Worm (Caenorhabditis elegans) whole organism, L2 larva: ENCODE results near the gene srw-41.

Source experiments
- F13H6.1 ChIP-seq: sonication (generic microtip); optimal IDR thresholded peaks from 2 replicates; lab custom pipeline; 2016; ENCODE audit warnings: missing genetic modification characterization, missing compliant biosample characterization
- R02D3.7 ChIP-seq: fragments of 150-350 bp; optimal IDR thresholded peaks from 2 replicates; lab custom pipeline; 2014; ENCODE audit warnings: missing biosample characterization, missing genetic modification characterization
- Y55F3AM.14 ChIP-seq: fragments of 200-800 bp; sonication (Bioruptor generic); optimal IDR thresholded peaks from 2 replicates; lab custom pipeline; 2018; ENCODE audit warnings: mild to moderate bottlenecking, missing genetic modification characterization, missing compliant biosample characterization
- ZK546.5 ChIP-seq: sonication (generic microtip); optimal IDR thresholded peaks from 2 replicates; lab custom pipeline; 2017; ENCODE audit warnings: missing biosample characterization, missing genetic modification characterization
- alr-1 ChIP-seq: fragments of 150-350 bp; optimal IDR thresholded peaks from 2 replicates; lab custom pipeline; 2014; ENCODE audit warnings: missing biosample characterization, missing genetic modification characterization
- ama-1 ChIP-seq: fragments of 150-350 bp; optimal IDR thresholded peaks from 2 replicates; lab custom pipeline; 2018; ENCODE audit warnings: inconsistent platforms
- blmp-1 ChIP-seq: sonication (generic microtip); optimal IDR thresholded peaks from 2 replicates; lab custom pipeline; 2017; ENCODE audit warnings: missing genetic modification characterization, mild to moderate bottlenecking, missing compliant biosample characterization, antibody characterized with exemption, moderate library complexity; ENCODE audit not compliant: insufficient read depth
- ceh-16 ChIP-seq: fragments of 150-350 bp; optimal IDR thresholded peaks from 2 replicates; lab custom pipeline; 2014; ENCODE audit warnings: missing biosample characterization, missing genetic modification characterization
- ceh-82 ChIP-seq: fragments of 150-350 bp; optimal IDR thresholded peaks from 2 replicates; lab custom pipeline; 2014; ENCODE audit warnings: missing biosample characterization, missing genetic modification characterization
- crh-2 ChIP-seq: sonication (generic microtip); optimal IDR thresholded peaks from 2 replicates; lab custom pipeline; 2017; ENCODE audit warnings: missing biosample characterization, missing genetic modification characterization
- dmd-4 ChIP-seq: sonication (generic microtip); optimal IDR thresholded peaks from 2 replicates; lab custom pipeline; 2017; ENCODE audit warnings: missing biosample characterization, missing genetic modification characterization
- egl-27 ChIP-seq: sonication (generic microtip); optimal IDR thresholded peaks from 3 replicates; lab custom pipeline; 2017; ENCODE audit warnings: missing biosample characterization, missing genetic modification reagents, missing genetic modification characterization
- elt-1 ChIP-seq: fragments of 150-350 bp; optimal IDR thresholded peaks from 2 replicates; lab custom pipeline; 2014; ENCODE audit warnings: missing biosample characterization, missing genetic modification characterization
- elt-3 ChIP-seq: sonication (generic microtip); optimal IDR thresholded peaks from 2 replicates; lab custom pipeline; 2017; ENCODE audit warnings: missing biosample characterization, missing genetic modification characterization
- lin-11 ChIP-seq: fragments of 150-350 bp; sonication (generic microtip); optimal IDR thresholded peaks from 2 replicates; lab custom pipeline; 2014; ENCODE audit warnings: missing biosample characterization, missing genetic modification characterization, inconsistent platforms, mixed read lengths
- lin-39 ChIP-seq: fragments of 150-350 bp; optimal IDR thresholded peaks from 2 replicates; lab custom pipeline; 2014; ENCODE audit warnings: missing biosample characterization, missing genetic modification reagents, missing genetic modification characterization
- lsy-2 ChIP-seq, 2 experiments: fragments of 150-350 bp in 1 of 2; sonication (generic microtip) in 1 of 2; optimal IDR thresholded peaks; 2 replicates each; lab custom pipeline; 2014 to 2017; ENCODE audit warnings: missing biosample characterization in 2 of 2, missing genetic modification characterization in 2 of 2
- mab-5 ChIP-seq: fragments of 150-350 bp; optimal IDR thresholded peaks from 2 replicates; lab custom pipeline; 2014; ENCODE audit warnings: missing biosample characterization, missing genetic modification characterization
- mbf-1 ChIP-seq: sonication (generic microtip); optimal IDR thresholded peaks from 2 replicates; lab custom pipeline; 2017; ENCODE audit warnings: missing biosample characterization, missing genetic modification characterization
- mdl-1 ChIP-seq, 2 experiments: fragments of 150-350 bp in 1 of 2; sonication (generic microtip) in 1 of 2; optimal IDR thresholded peaks; 2 replicates each; lab custom pipeline; 2017; ENCODE audit warnings: missing biosample characterization in 2 of 2, missing genetic modification characterization in 2 of 2
- nhr-10 ChIP-seq: sonication (generic microtip); optimal IDR thresholded peaks from 2 replicates; lab custom pipeline; 2017; ENCODE audit warnings: missing biosample characterization, missing genetic modification characterization
- nhr-11 ChIP-seq: fragments of 150-350 bp; optimal IDR thresholded peaks from 2 replicates; lab custom pipeline; 2014; ENCODE audit warnings: missing biosample characterization, missing genetic modification characterization
- nhr-12 ChIP-seq: fragments of 150-350 bp; optimal IDR thresholded peaks from 2 replicates; lab custom pipeline; 2014; ENCODE audit warnings: missing biosample characterization, missing genetic modification characterization
- nhr-129 ChIP-seq: fragments of 150-350 bp; optimal IDR thresholded peaks from 2 replicates; lab custom pipeline; 2014; ENCODE audit warnings: missing biosample characterization, missing genetic modification characterization
- nhr-21 ChIP-seq: fragments of 150-350 bp; optimal IDR thresholded peaks from 2 replicates; lab custom pipeline; 2014; ENCODE audit warnings: missing biosample characterization, missing genetic modification characterization
- nhr-23 ChIP-seq: fragments of 150-350 bp; optimal IDR thresholded peaks from 2 replicates; lab custom pipeline; 2014; ENCODE audit warnings: missing biosample characterization, missing genetic modification reagents, missing genetic modification characterization
- nhr-237 ChIP-seq: fragments of 150-350 bp; optimal IDR thresholded peaks from 2 replicates; lab custom pipeline; 2014; ENCODE audit warnings: missing biosample characterization, missing genetic modification characterization
- nhr-25 ChIP-seq: fragments of 150-350 bp; sonication (generic microtip); optimal IDR thresholded peaks from 3 replicates; lab custom pipeline; 2014; ENCODE audit warnings: missing biosample characterization, missing genetic modification characterization
- nhr-6 ChIP-seq: fragments of 150-350 bp; optimal IDR thresholded peaks from 2 replicates; lab custom pipeline; 2014; ENCODE audit warnings: missing biosample characterization, missing genetic modification characterization
- peb-1 ChIP-seq: fragments of 150-350 bp; optimal IDR thresholded peaks from 2 replicates; lab custom pipeline; 2014; ENCODE audit warnings: missing biosample characterization, missing genetic modification characterization
- skn-1 ChIP-seq: sonication (generic microtip); optimal IDR thresholded peaks from 2 replicates; lab custom pipeline; 2017; ENCODE audit warnings: missing biosample characterization, missing genetic modification characterization
- sma-3 ChIP-seq: sonication (generic microtip); optimal IDR thresholded peaks from 2 replicates; lab custom pipeline; 2016; ENCODE audit warnings: missing genetic modification reagents, missing genetic modification characterization, missing compliant biosample characterization
- snpc-4 ChIP-seq: fragments of 150-350 bp; optimal IDR thresholded peaks from 2 replicates; lab custom pipeline; 2014; ENCODE audit warnings: missing biosample characterization, missing genetic modification characterization
- unc-39 ChIP-seq: fragments of 150-350 bp; optimal IDR thresholded peaks from 2 replicates; lab custom pipeline; 2014; ENCODE audit warnings: missing biosample characterization, missing genetic modification characterization
- unc-62 ChIP-seq: fragments of 150-350 bp; optimal IDR thresholded peaks from 2 replicates; lab custom pipeline; 2014; ENCODE audit warnings: missing biosample characterization, missing genetic modification reagents, missing genetic modification characterization
- ztf-11 ChIP-seq: sonication (generic microtip); optimal IDR thresholded peaks from 2 replicates; lab custom pipeline; 2017; ENCODE audit warnings: missing biosample characterization, missing genetic modification characterization
- ztf-4 ChIP-seq: fragments of 150-350 bp; optimal IDR thresholded peaks from 2 replicates; lab custom pipeline; 2014; ENCODE audit warnings: missing biosample characterization, missing genetic modification characterization

The srw-41 gene

DNA sequence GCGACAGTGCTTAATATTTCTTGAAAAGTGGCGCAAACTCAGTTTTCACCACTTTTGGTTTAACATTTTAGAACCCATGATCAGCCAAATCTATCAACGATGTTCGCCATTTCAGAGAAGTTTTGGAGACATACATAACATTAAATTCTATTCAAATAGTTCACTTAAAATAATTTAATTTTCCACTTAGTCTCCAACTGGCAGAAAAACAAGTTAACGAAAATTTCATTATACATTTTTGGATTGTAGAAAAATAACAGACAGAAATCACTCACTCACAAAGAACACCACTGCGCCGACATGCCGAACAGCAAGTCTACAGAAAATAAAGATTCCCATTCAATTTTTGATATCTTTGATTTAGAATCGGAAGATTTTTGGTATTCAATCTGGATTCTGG, 17.3 kb upstream of the srw-41 start, which contains the start of gene srw-44:
Gene srw-44 (plus strand): TSS at position 301 of the 400 bp plus-strand sequence.
- TF ChIP-seq elt-3 (tag; lab: Kevin White, UChicago) (no peak), mbf-1 (no peak), alr-1 (tag; lab: Kevin White, UChicago) (no peak), ama-1 (lab: Kevin White, UChicago) (no peak), lsy-2 (tag; optimal IDR thresholded peaks at IDR 0.05; lab: Kevin White, UChicago) (no peak), unc-62 (GFP tag; lab: Kevin White, UChicago) (no peak), Y55F3AM.14 (GFP tag; lab: Kevin White, UChicago) (no peak), blmp-1 (tag; lab: Kevin White, UChicago) (no peak), unc-39 (tag; lab: Kevin White, UChicago) (no peak), nhr-6 (tag; lab: Kevin White, UChicago) (no peak), elt-1 (tag; lab: Kevin White, UChicago) (no peak), skn-1 (tag; lab: Kevin White, UChicago) (no peak), sma-3 (GFP tag; lab: Kevin White, UChicago) (no peak), R02D3.7 (tag; lab: Kevin White, UChicago) (no peak), ztf-4 (tag; lab: Kevin White, UChicago) (no peak), ceh-16 (tag; lab: Kevin White, UChicago) (no peak), mdl-1 (tag; optimal IDR thresholded peaks at IDR 0.05; lab: Kevin White, UChicago) (no peak), ceh-82 (tag; lab: Kevin White, UChicago) (no peak)

DNA sequence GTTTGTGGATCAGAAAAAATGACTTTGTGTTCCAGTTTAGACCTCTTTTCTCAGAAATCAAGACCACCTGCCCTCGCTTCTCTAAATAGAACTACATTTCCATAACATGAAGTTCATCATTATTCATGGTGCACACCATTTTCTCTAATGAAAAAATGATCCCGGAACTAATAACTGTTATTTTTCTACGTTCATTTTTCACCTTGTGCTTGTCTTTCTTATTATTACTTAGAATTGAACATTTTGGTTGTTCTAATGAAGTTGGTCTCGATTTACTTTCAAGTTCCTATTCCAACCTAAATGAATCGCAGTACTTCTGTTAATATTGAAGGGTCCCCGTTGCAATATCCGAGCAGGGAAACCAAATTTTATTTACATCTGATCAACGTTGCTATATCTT, 14.4 kb upstream of the srw-41 start, which contains the start of gene srw-36:
Gene srw-36 (plus strand): TSS at position 301 of the 400 bp plus-strand sequence.
- no peak for TF ChIP-seq lin-11 (tag; lab: Kevin White, UChicago)
- no peak for TF ChIP-seq egl-27 (tag; lab: Kevin White, UChicago)
- TF ChIP-seq skn-1 (tag; lab: Kevin White, UChicago): no peak
- no peak for TF ChIP-seq ztf-11 (tag; lab: Kevin White, UChicago)
- no peak for TF ChIP-seq dmd-4 (tag; lab: Kevin White, UChicago)
- no peak for TF ChIP-seq mab-5 (tag; lab: Kevin White, UChicago)
- TF ChIP-seq Y55F3AM.14 (GFP tag; lab: Kevin White, UChicago): no peak
- TF ChIP-seq nhr-129: no peak
- TF ChIP-seq nhr-10 (tag; lab: Kevin White, UChicago): no peak
- no peak for TF ChIP-seq F13H6.1
- TF ChIP-seq ZK546.5 (tag; lab: Kevin White, UChicago): no peak
- no peak for TF ChIP-seq nhr-237 (tag; lab: Kevin White, UChicago)
- no peak for TF ChIP-seq ama-1 (lab: Kevin White, UChicago)
- TF ChIP-seq snpc-4 (tag; lab: Kevin White, UChicago): no peak
- TF ChIP-seq, all 48 proteins: peak for 0

DNA sequence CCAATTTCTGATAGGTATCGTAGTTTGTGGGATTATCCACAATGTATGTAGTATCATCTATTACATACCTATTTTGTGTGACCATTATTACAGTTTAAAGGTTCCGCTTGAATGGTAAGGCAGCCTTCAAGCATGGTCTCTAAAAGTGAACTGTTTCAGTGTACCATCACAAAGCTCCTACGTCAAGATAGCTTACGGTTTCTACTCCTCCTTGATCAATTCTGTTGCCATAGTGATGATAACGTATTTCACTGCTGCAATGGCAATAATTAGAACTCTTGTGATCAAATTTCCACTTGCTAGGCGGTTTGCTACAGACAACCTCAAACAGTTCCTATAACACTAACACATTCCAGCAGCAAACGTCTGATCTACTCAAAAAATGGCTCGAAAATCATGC, 13.9 kb upstream of the srw-41 start:
- TF ChIP-seq nhr-129 (no peak), lin-11 (tag; lab: Kevin White, UChicago) (no peak), nhr-25 (no peak)

DNA sequence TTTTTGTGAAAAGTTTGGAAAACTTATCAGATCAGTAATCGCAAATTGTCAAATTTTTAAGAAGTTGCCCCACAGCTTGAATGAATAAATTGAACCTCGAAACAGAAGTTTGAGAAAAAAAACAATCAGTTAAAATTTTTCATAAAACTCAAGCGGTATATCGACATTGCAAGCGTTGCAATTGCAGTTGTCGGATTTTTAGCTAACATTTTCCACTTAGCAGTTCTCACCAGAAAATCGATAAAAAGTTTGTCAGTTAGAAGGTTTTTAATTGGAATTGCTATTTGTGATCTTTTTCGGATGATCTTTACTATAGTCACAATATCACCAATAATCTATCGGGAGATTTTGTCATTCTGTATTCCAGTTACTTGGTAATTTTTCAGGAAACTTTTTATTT, 11.6 kb upstream of the srw-41 start, which contains the start of gene srw-43:
Gene srw-43 (plus strand): TSS at position 301 of the 400 bp plus-strand sequence.
- no peak for TF ChIP-seq blmp-1 (tag; lab: Kevin White, UChicago)
- TF ChIP-seq nhr-129: no peak
- no peak for TF ChIP-seq nhr-12 (tag; lab: Kevin White, UChicago)
- no peak for TF ChIP-seq peb-1
- no peak for TF ChIP-seq ceh-16 (tag; lab: Kevin White, UChicago)
- TF ChIP-seq Y55F3AM.14 (GFP tag; lab: Kevin White, UChicago): no peak
- no peak for TF ChIP-seq nhr-23 (tag; lab: Kevin White, UChicago)
- no peak for TF ChIP-seq lin-39 (tag; lab: Kevin White, UChicago)
- no peak for TF ChIP-seq crh-2 (tag; lab: Kevin White, UChicago)
- no peak for TF ChIP-seq nhr-6 (tag; lab: Kevin White, UChicago)
- TF ChIP-seq mbf-1: no peak
- no peak for TF ChIP-seq ama-1 (lab: Kevin White, UChicago)
- TF ChIP-seq ztf-4 (tag; lab: Kevin White, UChicago): no peak
- TF ChIP-seq unc-62 (GFP tag; lab: Kevin White, UChicago): no peak
- no peak for TF ChIP-seq nhr-21 (tag; lab: Kevin White, UChicago)
- no peak for TF ChIP-seq nhr-11
